Worm (Caenorhabditis elegans) whole organism, L4/young adult: ENCODE measurements around the gene dab-1.

Experiments used
- W03F9.2 ChIP-seq: fragments of 150-350 bp; optimal IDR thresholded peaks from 2 replicates; lab custom pipeline; 2014; ENCODE audit warnings: missing biosample characterization, missing genetic modification characterization
- him-1 ChIP-seq: sonication (generic microtip); optimal IDR thresholded peaks from 2 replicates; lab custom pipeline; 2016; ENCODE audit warnings: missing genotype, missing genetic modification reagents, missing genetic modification characterization, missing compliant biosample characterization

ce11 chrII:8204039-8204438 is 18.1 kb upstream of the dab-1 start, which contains the start of gene col-76:
- TF ChIP-seq W03F9.2 (tag; lab: Kevin White, UChicago): no peak
- no peak for TF ChIP-seq him-1 (tag; lab: Kevin White, UChicago)
